Fruit fly (Drosophila melanogaster): ENCODE data around the gene MED10.
A peak's percentile ranks its signal among the peaks of the same experiment; 100 is the strongest.

MED10 gene

DNA sequence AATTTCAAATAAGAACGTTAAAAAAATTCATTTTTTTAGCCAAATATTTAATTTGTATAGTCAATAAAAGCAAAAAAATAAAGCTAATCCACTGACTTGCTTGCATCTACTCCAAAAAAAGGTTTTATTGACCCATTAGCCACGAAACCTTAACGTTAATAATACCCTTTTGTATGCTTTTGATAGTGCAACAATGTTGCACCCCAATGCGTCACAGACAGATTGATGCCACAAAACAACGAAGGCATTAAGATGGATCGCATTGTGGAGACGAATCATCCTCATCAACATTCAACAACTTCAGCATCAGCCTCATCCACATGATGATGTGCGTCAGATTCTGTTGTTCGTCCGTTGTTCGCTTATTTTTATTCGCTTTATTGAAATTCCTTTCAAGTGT, 16.5 kb upstream of the MED10 start:
- TF ChIP-seq caup (GFP tag; optimal IDR thresholded peaks at IDR 0.05; ENCODE audit: severe bottlenecking) (no peak), Meics (GFP tag; optimal IDR thresholded peaks at IDR 0.05) (no peak), CG15269 (tag; optimal IDR thresholded peaks at IDR 0.05) (no peak), Blimp-1 (GFP tag; optimal IDR thresholded peaks at IDR 0.05) (no peak), yki (optimal IDR thresholded peaks at IDR 0.05) (no peak)

DNA sequence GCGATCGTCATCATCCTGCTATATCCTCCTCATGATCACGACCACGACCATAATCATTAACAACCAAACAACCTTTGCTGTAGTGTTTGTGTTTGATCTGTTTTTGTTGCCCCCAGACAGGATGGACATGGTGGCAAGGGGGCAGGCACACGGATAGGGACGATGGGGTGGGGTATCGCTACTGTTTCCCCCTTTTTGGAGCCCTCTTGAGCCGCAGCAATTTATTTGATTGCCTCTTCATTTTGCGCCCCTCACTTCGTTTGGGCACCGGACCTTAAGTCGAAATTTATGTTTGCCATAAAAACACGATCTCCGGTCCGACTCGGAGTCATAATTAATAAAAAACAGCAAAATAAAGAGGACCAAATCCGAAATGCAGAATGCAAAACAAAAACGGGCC, 16.1 kb upstream of the MED10 start:
- TF ChIP-seq CG15479 (GFP tag; optimal IDR thresholded peaks at IDR 0.05): no peak
- TF ChIP-seq CG34376 (GFP tag; optimal IDR thresholded peaks at IDR 0.05): no peak
- TF ChIP-seq lbe (GFP tag; optimal IDR thresholded peaks at IDR 0.05): peak; percentile 37

DNA sequence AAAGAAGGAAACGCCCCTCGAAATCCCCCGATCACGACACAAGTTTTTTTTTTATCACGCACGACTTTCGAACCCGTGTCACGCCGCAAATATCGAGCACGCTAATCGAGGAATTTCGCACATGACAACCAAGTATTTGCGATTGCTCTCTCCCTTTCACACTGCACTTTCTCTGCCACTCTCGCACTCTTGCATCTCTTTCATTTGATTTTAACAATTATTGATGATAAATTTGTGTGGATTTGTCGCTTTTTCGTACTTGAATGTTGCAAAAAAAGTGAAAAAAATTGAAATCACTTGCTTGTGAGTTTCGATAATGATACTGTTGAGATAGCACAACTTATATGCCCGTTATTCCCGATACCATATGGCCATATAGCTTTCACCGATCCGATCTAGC, 14.7 kb upstream of the MED10 start, which contains the start of gene CG13073:
Gene CG13073 (minus strand): TSS at position 101 of the 400 bp plus-strand sequence.
- no peak for TF ChIP-seq CG13296 (GFP tag; optimal IDR thresholded peaks at IDR 0.05)
- 0 out of 3 replicates have a peak, but pooled peaks have one; percentile 37 for TF ChIP-seq Doc3 (GFP tag; IDR thresholded peaks at IDR 0.05; ENCODE audit: partially characterized antibody)
- no peak for TF ChIP-seq tna (GFP tag; IDR thresholded peaks at IDR 0.05; ENCODE audit: partially characterized antibody)
- TF ChIP-seq Hr51 (GFP tag; optimal IDR thresholded peaks at IDR 0.05): no peak
- TF ChIP-seq Dll (GFP tag; IDR thresholded peaks at IDR 0.05; ENCODE audit: partially characterized antibody): 0 out of 4 replicates have a peak, but pooled peaks have one; percentile 39

DNA sequence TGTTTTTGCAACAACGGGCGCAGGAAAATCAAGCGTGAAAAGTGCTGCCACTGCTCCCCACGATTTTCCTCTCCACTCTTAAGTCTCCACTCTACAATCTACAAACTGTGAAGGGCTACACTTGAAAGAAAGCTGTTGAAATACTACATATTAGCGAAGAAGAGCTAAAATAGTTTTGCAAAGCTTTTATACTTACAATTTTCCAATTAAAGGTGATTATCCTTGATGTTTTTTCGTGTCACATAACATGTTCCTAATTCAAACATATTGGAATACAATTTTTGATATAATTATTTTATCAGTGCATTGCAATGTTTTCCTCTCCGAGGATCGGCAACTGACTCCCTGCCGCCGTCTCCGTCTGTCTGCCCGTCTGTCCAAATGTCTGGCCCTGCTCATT, 13.9 kb upstream of the MED10 start:
- TF ChIP-seq sens (GFP tag) (peak; percentile 64), Dek (tag; optimal IDR thresholded peaks at IDR 0.05) (no peak), bsh (GFP tag; optimal IDR thresholded peaks at IDR 0.05) (peak in 1 of 2 experiments; percentile 48), Ptx1 (GFP tag; IDR thresholded peaks at IDR 0.05) (0 out of 2 replicates have a peak, but pooled peaks have one; percentile 15), Drgx (GFP tag; IDR thresholded peaks at IDR 0.05) (peak; percentile 82)

DNA sequence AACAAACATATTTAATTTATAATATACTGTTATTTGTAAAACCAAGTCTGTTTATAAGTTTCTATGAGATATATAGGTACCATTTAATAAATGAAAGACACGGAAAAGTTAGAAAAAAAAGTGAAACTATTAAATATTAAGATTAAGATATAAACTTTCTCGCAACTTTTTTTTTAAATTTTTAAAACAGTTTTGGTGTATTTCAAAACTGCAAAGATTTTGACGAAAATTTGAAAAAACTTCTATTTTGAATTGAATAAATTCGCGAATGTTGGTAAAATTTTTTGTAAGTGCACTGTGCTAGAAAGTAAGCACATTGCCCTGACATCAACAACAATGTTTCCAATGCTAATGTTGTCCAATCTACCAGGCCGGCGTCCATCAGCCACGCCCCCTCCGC, 10.6 kb upstream of the MED10 start:
- TF ChIP-seq pros (GFP tag; optimal IDR thresholded peaks at IDR 0.05) (no peak), CG6683 (GFP tag; optimal IDR thresholded peaks at IDR 0.05) (no peak), CG11723 (GFP tag; optimal IDR thresholded peaks at IDR 0.05) (no peak), HLH54F (GFP tag; optimal IDR thresholded peaks at IDR 0.05) (no peak)

DNA sequence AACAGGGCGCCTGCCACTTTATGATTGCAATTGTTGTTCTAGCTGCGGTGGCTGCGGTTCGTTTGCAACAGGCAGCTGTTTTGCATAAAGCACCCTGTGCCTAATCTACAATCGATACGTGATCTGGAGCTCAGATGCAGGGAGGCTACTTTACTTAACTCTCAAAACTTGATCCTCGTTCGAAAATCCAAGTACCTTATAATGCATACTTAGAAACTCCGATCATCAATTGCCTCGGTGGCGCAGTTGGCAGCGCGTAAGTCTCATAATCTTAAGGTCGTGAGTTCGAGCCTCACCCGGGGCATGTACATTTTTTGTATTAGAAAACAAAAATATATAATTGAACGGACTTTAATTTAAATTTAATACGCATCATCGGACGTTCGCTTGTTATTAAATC, 10.1 kb upstream of the MED10 start:
- TF ChIP-seq B-H2 (GFP tag; optimal IDR thresholded peaks at IDR 0.05): no peak
- TF ChIP-seq CG8089 (GFP tag; optimal IDR thresholded peaks at IDR 0.05): no peak
- no peak for TF ChIP-seq ara (GFP tag; IDR thresholded peaks at IDR 0.05)
- TF ChIP-seq CG18599 (GFP tag; optimal IDR thresholded peaks at IDR 0.05): no peak
- no peak for TF ChIP-seq zf30C (GFP tag; optimal IDR thresholded peaks at IDR 0.05)
- TF ChIP-seq lab (GFP tag; optimal IDR thresholded peaks at IDR 0.05): no peak
- TF ChIP-seq CG12299 (tag; optimal IDR thresholded peaks at IDR 0.05): no peak
- TF ChIP-seq CG13894 (tag; optimal IDR thresholded peaks at IDR 0.05): no peak
- TF ChIP-seq slou (GFP tag; optimal IDR thresholded peaks at IDR 0.05): no peak
- TF ChIP-seq amos (GFP tag; IDR thresholded peaks at IDR 0.05; ENCODE audit: partially characterized antibody): peak; percentile 18; the same call in 1 of the 2 replicates
- TF ChIP-seq CG6254 (GFP tag; optimal IDR thresholded peaks at IDR 0.05): peak; percentile 78
- 0 out of 2 replicates have a peak, but pooled peaks have one; percentile 5 for TF ChIP-seq Gsc (GFP tag; IDR thresholded peaks at IDR 0.05)
- no peak for TF ChIP-seq CG4617 (GFP tag; optimal IDR thresholded peaks at IDR 0.05; ENCODE audit: borderline replicate concordance)
- no peak for TF ChIP-seq CG34422 (GFP tag; IDR thresholded peaks at IDR 0.05)
- TF ChIP-seq CG7745 (tag; optimal IDR thresholded peaks at IDR 0.05): no peak
- TF ChIP-seq CG12104 (GFP tag; optimal IDR thresholded peaks at IDR 0.05): no peak
- TF ChIP-seq Opbp (GFP tag; IDR thresholded peaks at IDR 0.05; ENCODE audit: partially characterized antibody): no peak
- TF ChIP-seq row (GFP tag; IDR thresholded peaks at IDR 0.05): no peak
- TF ChIP-seq Sox102F (GFP tag; optimal IDR thresholded peaks at IDR 0.05): no peak
- TF ChIP-seq CG8478 (optimal IDR thresholded peaks at IDR 0.05): no peak

All from whole organism, embryonic.